Worm (Caenorhabditis elegans) whole organism, early embryonic: ENCODE data around the gene cone-1.

Source experiments
- ama-1 ChIP-seq: fragments of 150-350 bp; optimal IDR thresholded peaks from 2 replicates; lab custom pipeline; 2014
- sea-1 ChIP-seq: fragments of 200-800 bp; sonication (Bioruptor generic); conservative IDR thresholded peaks from 2 replicates; pipeline ENCODE4 v1.3.6; 2022; ENCODE audit warnings: missing genetic modification characterization, missing compliant biosample characterization
- tbx-11 ChIP-seq: fragments of 200-800 bp; sonication (Bioruptor generic); IDR thresholded peaks from 2 replicates; pipeline ENCODE4 v1.3.6; 2022; ENCODE audit warnings: missing genetic modification characterization, missing compliant biosample characterization

- no peak for TF ChIP-seq tbx-11 (GFP tag; lab: Robert Waterston, UW)
- no peak for TF ChIP-seq sea-1
- no peak for TF ChIP-seq ama-1 (lab: Kevin White, UChicago)
Observed at ce11 chrIII:2549620-2550019, 19.2 kb downstream of the cone-1 start, which contains the start of gene feh-1.
